Worm (Caenorhabditis elegans) whole organism, L2 larva: ENCODE data around the gene smc-3.

Source experiments
- F13H6.1 ChIP-seq: sonication (generic microtip); optimal IDR thresholded peaks from 2 replicates; lab custom pipeline; 2016; ENCODE audit warnings: missing genetic modification characterization, missing compliant biosample characterization
- R02D3.7 ChIP-seq: fragments of 150-350 bp; optimal IDR thresholded peaks from 2 replicates; lab custom pipeline; 2014; ENCODE audit warnings: missing biosample characterization, missing genetic modification characterization
- alr-1 ChIP-seq: fragments of 150-350 bp; optimal IDR thresholded peaks from 2 replicates; lab custom pipeline; 2014; ENCODE audit warnings: missing biosample characterization, missing genetic modification characterization
- aly-2 ChIP-seq: fragments of 150-350 bp; optimal IDR thresholded peaks from 2 replicates; lab custom pipeline; 2014; ENCODE audit warnings: missing biosample characterization, missing genetic modification characterization
- ama-1 ChIP-seq: fragments of 150-350 bp; optimal IDR thresholded peaks from 2 replicates; lab custom pipeline; 2018; ENCODE audit warnings: inconsistent platforms
- blmp-1 ChIP-seq: sonication (generic microtip); optimal IDR thresholded peaks from 2 replicates; lab custom pipeline; 2017; ENCODE audit warnings: missing genetic modification characterization, mild to moderate bottlenecking, missing compliant biosample characterization, antibody characterized with exemption, moderate library complexity; ENCODE audit not compliant: insufficient read depth
- ceh-82 ChIP-seq: fragments of 150-350 bp; optimal IDR thresholded peaks from 2 replicates; lab custom pipeline; 2014; ENCODE audit warnings: missing biosample characterization, missing genetic modification characterization
- crh-2 ChIP-seq: sonication (generic microtip); optimal IDR thresholded peaks from 2 replicates; lab custom pipeline; 2017; ENCODE audit warnings: missing biosample characterization, missing genetic modification characterization
- dmd-4 ChIP-seq: sonication (generic microtip); optimal IDR thresholded peaks from 2 replicates; lab custom pipeline; 2017; ENCODE audit warnings: missing biosample characterization, missing genetic modification characterization
- elt-3 ChIP-seq: sonication (generic microtip); optimal IDR thresholded peaks from 2 replicates; lab custom pipeline; 2017; ENCODE audit warnings: missing biosample characterization, missing genetic modification characterization
- fos-1 ChIP-seq: fragments of 150-350 bp; optimal IDR thresholded peaks from 2 replicates; lab custom pipeline; 2014; ENCODE audit warnings: missing biosample characterization, missing genetic modification characterization
- gmeb-1 ChIP-seq: fragments of 150-350 bp; optimal IDR thresholded peaks from 2 replicates; lab custom pipeline; 2014; ENCODE audit warnings: missing biosample characterization, missing genetic modification characterization
- lin-11 ChIP-seq: fragments of 150-350 bp; sonication (generic microtip); optimal IDR thresholded peaks from 2 replicates; lab custom pipeline; 2014; ENCODE audit warnings: missing biosample characterization, missing genetic modification characterization, inconsistent platforms, mixed read lengths
- lin-39 ChIP-seq: fragments of 150-350 bp; optimal IDR thresholded peaks from 2 replicates; lab custom pipeline; 2014; ENCODE audit warnings: missing biosample characterization, missing genetic modification reagents, missing genetic modification characterization
- lsy-2 ChIP-seq, 2 experiments: fragments of 150-350 bp in 1 of 2; sonication (generic microtip) in 1 of 2; optimal IDR thresholded peaks; 2 replicates each; lab custom pipeline; 2014 to 2017; ENCODE audit warnings: missing biosample characterization in 2 of 2, missing genetic modification characterization in 2 of 2
- mab-5 ChIP-seq: fragments of 150-350 bp; optimal IDR thresholded peaks from 2 replicates; lab custom pipeline; 2014; ENCODE audit warnings: missing biosample characterization, missing genetic modification characterization
- mbf-1 ChIP-seq: sonication (generic microtip); optimal IDR thresholded peaks from 2 replicates; lab custom pipeline; 2017; ENCODE audit warnings: missing biosample characterization, missing genetic modification characterization
- mdl-1 ChIP-seq, 2 experiments: fragments of 150-350 bp in 1 of 2; sonication (generic microtip) in 1 of 2; optimal IDR thresholded peaks; 2 replicates each; lab custom pipeline; 2017; ENCODE audit warnings: missing biosample characterization in 2 of 2, missing genetic modification characterization in 2 of 2
- nhr-10 ChIP-seq: sonication (generic microtip); optimal IDR thresholded peaks from 2 replicates; lab custom pipeline; 2017; ENCODE audit warnings: missing biosample characterization, missing genetic modification characterization
- nhr-11 ChIP-seq: fragments of 150-350 bp; optimal IDR thresholded peaks from 2 replicates; lab custom pipeline; 2014; ENCODE audit warnings: missing biosample characterization, missing genetic modification characterization
- nhr-12 ChIP-seq: fragments of 150-350 bp; optimal IDR thresholded peaks from 2 replicates; lab custom pipeline; 2014; ENCODE audit warnings: missing biosample characterization, missing genetic modification characterization
- nhr-129 ChIP-seq: fragments of 150-350 bp; optimal IDR thresholded peaks from 2 replicates; lab custom pipeline; 2014; ENCODE audit warnings: missing biosample characterization, missing genetic modification characterization
- nhr-21 ChIP-seq: fragments of 150-350 bp; optimal IDR thresholded peaks from 2 replicates; lab custom pipeline; 2014; ENCODE audit warnings: missing biosample characterization, missing genetic modification characterization
- nhr-23 ChIP-seq: fragments of 150-350 bp; optimal IDR thresholded peaks from 2 replicates; lab custom pipeline; 2014; ENCODE audit warnings: missing biosample characterization, missing genetic modification reagents, missing genetic modification characterization
- nhr-6 ChIP-seq: fragments of 150-350 bp; optimal IDR thresholded peaks from 2 replicates; lab custom pipeline; 2014; ENCODE audit warnings: missing biosample characterization, missing genetic modification characterization
- nhr-77 ChIP-seq: fragments of 150-350 bp; optimal IDR thresholded peaks from 2 replicates; lab custom pipeline; 2014; ENCODE audit warnings: missing biosample characterization, missing genetic modification characterization
- peb-1 ChIP-seq: fragments of 150-350 bp; optimal IDR thresholded peaks from 2 replicates; lab custom pipeline; 2014; ENCODE audit warnings: missing biosample characterization, missing genetic modification characterization
- sem-4 ChIP-seq: fragments of 150-350 bp; optimal IDR thresholded peaks from 2 replicates; lab custom pipeline; 2014; ENCODE audit warnings: missing biosample characterization, missing genetic modification reagents, missing genetic modification characterization
- skn-1 ChIP-seq: sonication (generic microtip); optimal IDR thresholded peaks from 2 replicates; lab custom pipeline; 2017; ENCODE audit warnings: missing biosample characterization, missing genetic modification characterization
- sma-9 ChIP-seq, 2 experiments: fragments of 150-350 bp in 1 of 2; sonication (generic microtip) in 1 of 2; optimal IDR thresholded peaks; 2 replicates each; lab custom pipeline; 2014 to 2016; ENCODE audit warnings: missing genetic modification characterization in 2 of 2, mild to moderate bottlenecking in 1 of 2, missing biosample characterization in 1 of 2, missing compliant biosample characterization in 1 of 2, missing genetic modification reagents in 1 of 2, moderate library complexity in 1 of 2
- snpc-4 ChIP-seq: fragments of 150-350 bp; optimal IDR thresholded peaks from 2 replicates; lab custom pipeline; 2014; ENCODE audit warnings: missing biosample characterization, missing genetic modification characterization
- unc-55 ChIP-seq: fragments of 150-350 bp; sonication (generic microtip); optimal IDR thresholded peaks from 3 replicates; lab custom pipeline; 2014; ENCODE audit warnings: missing biosample characterization, missing genetic modification reagents, missing genetic modification characterization
- zag-1 ChIP-seq: fragments of 150-350 bp; optimal IDR thresholded peaks from 2 replicates; lab custom pipeline; 2014; ENCODE audit warnings: missing biosample characterization, missing genetic modification characterization
- ztf-1 ChIP-seq: fragments of 200-800 bp; sonication (Bioruptor generic); conservative IDR thresholded peaks from 2 replicates; pipeline ENCODE4 v1.3.6; 2022; ENCODE audit warnings: missing genetic modification characterization, missing compliant biosample characterization
- ztf-11 ChIP-seq: sonication (generic microtip); optimal IDR thresholded peaks from 2 replicates; lab custom pipeline; 2017; ENCODE audit warnings: missing biosample characterization, missing genetic modification characterization
- ztf-4 ChIP-seq: fragments of 150-350 bp; optimal IDR thresholded peaks from 2 replicates; lab custom pipeline; 2014; ENCODE audit warnings: missing biosample characterization, missing genetic modification characterization

The smc-3 gene

ce11 chrIII:11274590-11275116, 16.1 kb upstream of the smc-3 start, which contains the start of gene Y47D3A.20:
Gene Y47D3A.20 (plus strand): TSS chrIII:11275066.
- no peak for TF ChIP-seq alr-1 (tag; lab: Kevin White, UChicago)
- TF ChIP-seq skn-1 (tag; lab: Kevin White, UChicago), result no peak
- no peak for TF ChIP-seq snpc-4
- TF ChIP-seq lsy-2 (tag; optimal IDR thresholded peaks at IDR 0.05; lab: Kevin White, UChicago), result no peak
- no peak for TF ChIP-seq nhr-21 (tag; lab: Kevin White, UChicago)
- TF ChIP-seq aly-2 (tag; lab: Kevin White, UChicago), result no peak
- no peak for TF ChIP-seq lin-39
- no peak for TF ChIP-seq nhr-129 (tag; lab: Kevin White, UChicago)
- TF ChIP-seq blmp-1 (tag; lab: Kevin White, UChicago), result no peak
- no peak for TF ChIP-seq mab-5
- no peak for TF ChIP-seq mdl-1 (tag; optimal IDR thresholded peaks at IDR 0.05; lab: Kevin White, UChicago)
- no peak for TF ChIP-seq R02D3.7
- no peak for TF ChIP-seq zag-1 (tag; lab: Kevin White, UChicago)
- TF ChIP-seq ama-1, result no peak
- TF ChIP-seq mbf-1 (tag; lab: Kevin White, UChicago), result no peak

ce11 chrIII:11278817-11279216, 11.9 kb upstream of the smc-3 start, which contains the start of gene Y47D3A.21:
Gene Y47D3A.21 (minus strand): TSS chrIII:11278917.
- TF ChIP-seq peb-1 (tag; lab: Kevin White, UChicago), result no peak
- no peak for TF ChIP-seq lsy-2 (tag; optimal IDR thresholded peaks at IDR 0.05; lab: Kevin White, UChicago)
- TF ChIP-seq ztf-4 (tag; lab: Kevin White, UChicago), result no peak

- TF ChIP-seq R02D3.7 (no peak), alr-1 (tag; lab: Kevin White, UChicago) (no peak), gmeb-1 (no peak), mdl-1 (tag; optimal IDR thresholded peaks at IDR 0.05; lab: Kevin White, UChicago) (no peak), nhr-129 (tag; lab: Kevin White, UChicago) (no peak), zag-1 (tag; lab: Kevin White, UChicago) (no peak), snpc-4 (no peak), ztf-1 (GFP tag; lab: Robert Waterston, UW) (no peak), nhr-6 (tag; lab: Kevin White, UChicago) (no peak), lin-11 (no peak), unc-55 (GFP tag; lab: Kevin White, UChicago) (no peak), F13H6.1 (tag; lab: Kevin White, UChicago) (no peak), dmd-4 (no peak)
Measured at ce11 chrIII:11279954-11280353, 10.8 kb upstream of the smc-3 start.

ce11 chrIII:11283648-11284047, 7.1 kb upstream of the smc-3 start:
- TF ChIP-seq nhr-10 (tag; lab: Kevin White, UChicago) (no peak), ztf-11 (tag; lab: Kevin White, UChicago) (no peak), nhr-12 (no peak), nhr-6 (tag; lab: Kevin White, UChicago) (no peak), snpc-4 (no peak), crh-2 (tag; lab: Kevin White, UChicago) (no peak), ceh-82 (tag; lab: Kevin White, UChicago) (no peak), lsy-2 (tag; optimal IDR thresholded peaks at IDR 0.05; lab: Kevin White, UChicago) (no peak), nhr-77 (tag; lab: Kevin White, UChicago) (no peak), alr-1 (tag; lab: Kevin White, UChicago) (no peak), nhr-23 (tag; lab: Kevin White, UChicago) (no peak), peb-1 (tag; lab: Kevin White, UChicago) (no peak), elt-3 (tag; lab: Kevin White, UChicago) (no peak), fos-1 (tag; lab: Kevin White, UChicago) (no peak), lin-11 (no peak), sem-4 (no peak), blmp-1 (tag; lab: Kevin White, UChicago) (no peak), sma-9 (GFP tag; optimal IDR thresholded peaks at IDR 0.05; lab: Kevin White, UChicago) (no peak), sma-9 (tag; optimal IDR thresholded peaks at IDR 0.05; lab: Kevin White, UChicago) (no peak), nhr-11 (no peak)
